Fruit fly (Drosophila melanogaster): Measurements from ENCODE around the gene Ptp61F.

Gene Ptp61F

DNA sequence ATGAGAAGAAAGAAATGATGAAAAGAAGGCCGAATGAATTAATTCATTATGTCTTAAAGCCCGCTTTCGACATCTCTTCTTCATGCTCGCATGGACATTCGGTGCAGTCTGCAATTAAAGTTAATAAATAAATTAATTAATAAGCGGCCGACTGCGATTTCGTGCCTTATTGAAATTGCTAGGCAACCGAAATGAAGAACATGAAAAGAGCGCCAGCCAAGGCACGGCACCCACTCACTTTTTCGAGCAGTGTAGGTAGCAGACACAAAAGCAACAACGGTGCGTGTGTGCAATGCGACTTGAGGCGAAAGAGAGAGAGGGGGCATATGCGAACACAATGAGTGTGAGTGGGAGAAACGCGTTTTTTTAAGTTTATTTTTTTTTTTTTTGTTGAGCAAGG is 10.6 kb downstream of the Ptp61F start:
- TF ChIP-seq spab (GFP tag; optimal IDR thresholded peaks at IDR 0.05) = no peak
- TF ChIP-seq CG9139 (GFP tag; optimal IDR thresholded peaks at IDR 0.05) = no peak
- TF ChIP-seq salr (GFP tag; optimal IDR thresholded peaks at IDR 0.05) = peak in 1 of 2 experiments; percentile 12
- peak; percentile 44 for TF ChIP-seq CG34406 (GFP tag; optimal IDR thresholded peaks at IDR 0.05)
- TF ChIP-seq Hr4 (GFP tag; optimal IDR thresholded peaks at IDR 0.05) = peak; percentile 81
- TF ChIP-seq fd59A (GFP tag; optimal IDR thresholded peaks at IDR 0.05) = peak; percentile 5
- peak; percentile 50 for TF ChIP-seq acj6 (GFP tag; optimal IDR thresholded peaks at IDR 0.05)
- peak; percentile 50 for TF ChIP-seq CG3919 (GFP tag; optimal IDR thresholded peaks at IDR 0.05)
- TF ChIP-seq fd85E (GFP tag; optimal IDR thresholded peaks at IDR 0.05) = no peak
- TF ChIP-seq CG32006 (GFP tag; optimal IDR thresholded peaks at IDR 0.05) = peak; percentile 83
- peak; percentile 57 for TF ChIP-seq achi (GFP tag; optimal IDR thresholded peaks at IDR 0.05)
- peak; percentile 9 for TF ChIP-seq Eip75B (GFP tag; optimal IDR thresholded peaks at IDR 0.05)
- TF ChIP-seq pdm3 (GFP tag; optimal IDR thresholded peaks at IDR 0.05) = peak; percentile 66
- TF ChIP-seq CG6808 (GFP tag; optimal IDR thresholded peaks at IDR 0.05) = peak; percentile 20
- peak; percentile 17 for TF ChIP-seq Ets21C (GFP tag; optimal IDR thresholded peaks at IDR 0.05)
- TF ChIP-seq CG10631 (GFP tag; optimal IDR thresholded peaks at IDR 0.05) = peak; percentile 47
- TF ChIP-seq dsx (GFP tag; optimal IDR thresholded peaks at IDR 0.05; ENCODE audit: poor library complexity, severe bottlenecking) = no peak
- peak; percentile 71 for TF ChIP-seq net (GFP tag; optimal IDR thresholded peaks at IDR 0.05)
- no peak for TF ChIP-seq CG6854 (GFP tag; optimal IDR thresholded peaks at IDR 0.05)
- peak; percentile 50 for TF ChIP-seq CG6276 (GFP tag; optimal IDR thresholded peaks at IDR 0.05)
- TF ChIP-seq Met (GFP tag; optimal IDR thresholded peaks at IDR 0.05) = peak; percentile 58
- peak; percentile 65 for TF ChIP-seq esn (GFP tag; optimal IDR thresholded peaks at IDR 0.05)
- peak; percentile 32; the same call in 1 of the 3 replicates for TF ChIP-seq CG6163 (GFP tag; IDR thresholded peaks at IDR 0.05)
- peak; percentile 62 for TF ChIP-seq Lpt (GFP tag; optimal IDR thresholded peaks at IDR 0.05)
- TF ChIP-seq CG8119 (GFP tag; IDR thresholded peaks at IDR 0.05) = peak; percentile 76
- TF ChIP-seq CG4318 (GFP tag; optimal IDR thresholded peaks at IDR 0.05) = peak; percentile 60
- TF ChIP-seq CG11902 (GFP tag; optimal IDR thresholded peaks at IDR 0.05) = no peak
- no peak for TF ChIP-seq fkh (GFP tag; optimal IDR thresholded peaks at IDR 0.05)
- TF ChIP-seq Sox14 (GFP tag; optimal IDR thresholded peaks at IDR 0.05) = peak; percentile 42
- peak; percentile 13 to 46 for TF ChIP-seq ss (GFP tag; optimal IDR thresholded peaks at IDR 0.05)
- TF ChIP-seq CG10669 (GFP tag; optimal IDR thresholded peaks at IDR 0.05) = peak; percentile 17
- no peak for TF ChIP-seq CG16779 (tag; optimal IDR thresholded peaks at IDR 0.05)
- TF ChIP-seq Smox (GFP tag; optimal IDR thresholded peaks at IDR 0.05) = peak; percentile 48
- TF ChIP-seq Sox102F (GFP tag; optimal IDR thresholded peaks at IDR 0.05) = peak; percentile 52
- TF ChIP-seq CG15336 (GFP tag; IDR thresholded peaks at IDR 0.05) = peak; percentile 68
- peak; percentile 10 for TF ChIP-seq CG1621 (tag; optimal IDR thresholded peaks at IDR 0.05)
- TF ChIP-seq Hr39 (GFP tag; optimal IDR thresholded peaks at IDR 0.05) = peak; percentile 33
- peak; percentile 46 for TF ChIP-seq CG31627 (GFP tag; optimal IDR thresholded peaks at IDR 0.05)
- peak; percentile 55; the same call in 1 of the 3 replicates for TF ChIP-seq eg (GFP tag; IDR thresholded peaks at IDR 0.05)
- TF ChIP-seq lz (GFP tag; optimal IDR thresholded peaks at IDR 0.05) = peak; percentile 38
- peak; percentile 30 for TF ChIP-seq Sox15 (GFP tag; optimal IDR thresholded peaks at IDR 0.05)
- TF ChIP-seq CG6792 (GFP tag; optimal IDR thresholded peaks at IDR 0.05) = peak; percentile 48
- peak; percentile 72 for TF ChIP-seq svp (GFP tag)
- TF ChIP-seq CG8632 (GFP tag; optimal IDR thresholded peaks at IDR 0.05) = peak; percentile 51
- peak; percentile 40 for TF ChIP-seq cyc (GFP tag; optimal IDR thresholded peaks at IDR 0.05)
- TF ChIP-seq CG7368 (GFP tag; optimal IDR thresholded peaks at IDR 0.05) = peak; percentile 5
- peak; percentile 18 for TF ChIP-seq vri (GFP tag; optimal IDR thresholded peaks at IDR 0.05)
- no peak for TF ChIP-seq Eip93F (GFP tag; optimal IDR thresholded peaks at IDR 0.05)
- TF ChIP-seq Eip78C (GFP tag) = peak; percentile 87
- peak; percentile 42 for TF ChIP-seq topi (GFP tag; optimal IDR thresholded peaks at IDR 0.05)
- no peak for TF ChIP-seq Hr38 (GFP tag; optimal IDR thresholded peaks at IDR 0.05)
- no peak for TF ChIP-seq CG8319 (GFP tag; optimal IDR thresholded peaks at IDR 0.05)
